Fruit fly (Drosophila melanogaster) Kc167 (cell line): ENCODE data around the gene Orc2.

Experiments used
- Myc ChIP-seq: fragments of >200 bp; optimal IDR thresholded peaks from 2 replicates; lab custom pipeline; 2017; ENCODE audit warnings: missing external identifiers
- insv ChIP-seq: fragments of >200 bp; optimal IDR thresholded peaks from 3 replicates; lab custom pipeline; 2018; ENCODE audit warnings: missing external identifiers
- psq ChIP-seq: fragments of >200 bp; optimal IDR thresholded peaks from 2 replicates; lab custom pipeline; 2017; ENCODE audit warnings: missing external identifiers
- ttk ChIP-seq: sonication (Bioruptor generic); optimal IDR thresholded peaks from 2 replicates; lab custom pipeline; 2017; ENCODE audit warnings: missing external identifiers

DNA sequence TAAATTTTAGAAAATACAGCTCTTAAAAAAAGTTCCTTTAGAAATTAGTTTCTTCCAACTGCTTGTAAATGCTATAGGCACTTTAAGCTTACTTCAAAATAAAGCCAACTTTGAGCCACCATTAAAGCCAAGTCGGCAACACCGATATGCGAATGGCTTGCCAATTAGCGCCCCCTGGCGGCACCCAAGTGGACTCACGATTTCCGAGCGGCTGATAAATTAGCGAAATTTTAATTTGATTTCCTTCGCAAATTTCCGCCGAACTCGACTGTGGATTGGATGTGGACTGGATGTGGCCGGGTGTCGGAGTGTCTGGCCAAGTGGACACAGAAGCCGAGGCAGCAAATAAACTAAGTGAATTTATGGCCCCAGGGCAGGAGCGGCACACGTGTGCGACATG lies 16.4 kb upstream of the Orc2 start, which contains the start of gene CG31517:
- TF ChIP-seq insv (no peak), Myc (lab: Kevin White, UChicago) (no peak), ttk (no peak), psq (lab: Kevin White, UChicago) (no peak)
